Worm (Caenorhabditis elegans) whole organism, young adult: ENCODE measurements around the gene F54F12.1.

ENCODE experiments used
- B0261.1 ChIP-seq: sonication (generic microtip); optimal IDR thresholded peaks from 2 replicates; lab custom pipeline; 2016; ENCODE audit warnings: mild to moderate bottlenecking, missing genetic modification characterization, moderate library complexity, missing compliant biosample characterization
- B0336.3 ChIP-seq: fragments of 200-800 bp; sonication (Bioruptor generic); IDR thresholded peaks from 2 replicates; pipeline ENCODE4 v1.3.6; 2022; ENCODE audit warnings: missing genetic modification characterization, missing compliant biosample characterization
- C06A6.2 ChIP-seq: fragments of 200-800 bp; sonication (Bioruptor generic); conservative IDR thresholded peaks from 2 replicates; pipeline ENCODE4 v1.3.6; 2022; ENCODE audit warnings: missing genetic modification characterization, missing compliant biosample characterization
- F23B12.7 ChIP-seq: sonication (generic microtip); optimal IDR thresholded peaks from 2 replicates; lab custom pipeline; 2017; ENCODE audit warnings: missing genetic modification characterization, mild to moderate bottlenecking, missing compliant biosample characterization, antibody characterized with exemption, moderate library complexity; ENCODE audit not compliant: insufficient read depth
- F33H1.4 ChIP-seq: fragments of 200-800 bp; sonication (Bioruptor generic); IDR thresholded peaks from 2 replicates; pipeline ENCODE4 v1.3.6; 2022; ENCODE audit warnings: missing genetic modification reagents, missing genetic modification characterization, missing compliant biosample characterization
- T07F8.4 ChIP-seq: sonication (generic microtip); optimal IDR thresholded peaks from 2 replicates; lab custom pipeline; 2016; ENCODE audit warnings: mild to moderate bottlenecking, missing genetic modification characterization, moderate library complexity, missing compliant biosample characterization
- Y56A3A.18 ChIP-seq: fragments of 200-800 bp; sonication (Bioruptor generic); IDR thresholded peaks from 2 replicates; pipeline ENCODE4 v1.3.6; 2022; ENCODE audit warnings: missing genetic modification reagents, missing genetic modification characterization, missing compliant biosample characterization
- Y67H2A.10 ChIP-seq: fragments of 200-800 bp; sonication (Bioruptor generic); conservative IDR thresholded peaks from 2 replicates; pipeline ENCODE4 v1.3.6; 2022; ENCODE audit warnings: missing genetic modification reagents, missing genetic modification characterization, missing compliant biosample characterization
- ZK185.1 ChIP-seq: sonication (generic microtip); optimal IDR thresholded peaks from 2 replicates; lab custom pipeline; 2016; ENCODE audit warnings: mild to moderate bottlenecking, missing genetic modification characterization, missing compliant biosample characterization; ENCODE audit not compliant: poor library complexity, severe bottlenecking
- akir-1 ChIP-seq: fragments of 200-800 bp; sonication (Bioruptor generic); optimal IDR thresholded peaks from 2 replicates; lab custom pipeline; 2018; ENCODE audit warnings: mild to moderate bottlenecking, missing genetic modification characterization, moderate library complexity, missing compliant biosample characterization
- atf-7 ChIP-seq: sonication (generic microtip); optimal IDR thresholded peaks from 2 replicates; lab custom pipeline; 2017; ENCODE audit warnings: mild to moderate bottlenecking, missing genetic modification characterization, missing compliant biosample characterization
- attf-5 ChIP-seq: fragments of 200-800 bp; sonication (Bioruptor generic); optimal IDR thresholded peaks from 2 replicates; lab custom pipeline; 2018; ENCODE audit warnings: mild to moderate bottlenecking, missing genetic modification characterization, missing compliant biosample characterization
- bed-2 ChIP-seq: fragments of 200-800 bp; sonication (Bioruptor generic); IDR thresholded peaks from 2 replicates; pipeline ENCODE4 v1.3.6; 2022; ENCODE audit warnings: missing genetic modification reagents, missing genetic modification characterization, missing compliant biosample characterization
- ccch-3 ChIP-seq: fragments of 200-800 bp; sonication (Bioruptor generic); optimal IDR thresholded peaks from 2 replicates; lab custom pipeline; 2018; ENCODE audit warnings: mild to moderate bottlenecking, missing genetic modification characterization, missing compliant biosample characterization
- die-1 ChIP-seq: sonication (generic microtip); optimal IDR thresholded peaks from 2 replicates; lab custom pipeline; 2016; ENCODE audit warnings: missing genotype, mild to moderate bottlenecking, missing genetic modification characterization, missing compliant biosample characterization
- egl-44 ChIP-seq: fragments of 200-800 bp; sonication (Bioruptor generic); IDR thresholded peaks from 2 replicates; pipeline ENCODE4 v1.3.6; 2022; ENCODE audit warnings: missing genetic modification reagents, missing genetic modification characterization, missing compliant biosample characterization
- egrh-3 ChIP-seq: fragments of 200-800 bp; sonication (Bioruptor generic); IDR thresholded peaks from 2 replicates; pipeline ENCODE4 v1.3.6; 2022; ENCODE audit warnings: missing genetic modification reagents, missing genetic modification characterization, missing compliant biosample characterization
- ekl-4 ChIP-seq: fragments of 200-800 bp; sonication (Bioruptor generic); IDR thresholded peaks from 2 replicates; pipeline ENCODE4 v1.3.6; 2022; ENCODE audit warnings: missing genetic modification reagents, missing genetic modification characterization, missing compliant biosample characterization
- gei-17 ChIP-seq: fragments of 200-800 bp; sonication (Bioruptor generic); optimal IDR thresholded peaks from 2 replicates; lab custom pipeline; 2018; ENCODE audit warnings: mild to moderate bottlenecking, missing genetic modification characterization, missing compliant biosample characterization
- hrde-1 ChIP-seq: sonication (generic microtip); optimal IDR thresholded peaks from 2 replicates; lab custom pipeline; 2016; ENCODE audit warnings: missing genetic modification characterization, mild to moderate bottlenecking, missing compliant biosample characterization, moderate library complexity, missing genotype, missing genetic modification reagents, borderline replicate concordance
- hsf-1 ChIP-seq: fragments of 200-800 bp; sonication (Bioruptor generic); IDR thresholded peaks from 2 replicates; pipeline ENCODE4 v1.3.6; 2022; ENCODE audit warnings: missing genetic modification reagents, missing genetic modification characterization, missing compliant biosample characterization
- let-607 ChIP-seq, 2 experiments: fragments of 200-800 bp in 1 of 2; sonication (Bioruptor generic) in 1 of 2; sonication (generic microtip) in 1 of 2; optimal IDR thresholded peaks; 2 replicates each; lab custom pipeline; 2016 to 2018; ENCODE audit warnings: mild to moderate bottlenecking in 2 of 2, missing compliant biosample characterization in 2 of 2, missing genetic modification characterization in 2 of 2, moderate library complexity in 2 of 2, missing genotype in 1 of 2
- lin-26 ChIP-seq: fragments of 200-800 bp; sonication (Bioruptor generic); IDR thresholded peaks from 2 replicates; pipeline ENCODE4 v1.3.6; 2022; ENCODE audit warnings: missing genetic modification reagents, missing genetic modification characterization, missing compliant biosample characterization
- lin-35 ChIP-seq, 3 experiments: fragments of 150-350 bp in 2 of 3; sonication (generic microtip) in 1 of 3; optimal IDR thresholded peaks; 2 replicates each; lab custom pipeline; 2014 to 2018; ENCODE audit warnings: missing biosample characterization in 3 of 3, missing genetic modification characterization in 3 of 3, missing genetic modification reagents in 3 of 3
- lin-54 ChIP-seq: fragments of 200-800 bp; sonication (Bioruptor generic); optimal IDR thresholded peaks from 2 replicates; lab custom pipeline; 2018; ENCODE audit warnings: mild to moderate bottlenecking, missing genetic modification characterization, missing compliant biosample characterization
- lir-1 ChIP-seq: fragments of 200-800 bp; sonication (Bioruptor generic); conservative IDR thresholded peaks from 2 replicates; pipeline ENCODE4 v1.3.6; 2022; ENCODE audit warnings: missing genetic modification reagents, missing genetic modification characterization, missing compliant biosample characterization
- madf-10 ChIP-seq: sonication (generic microtip); optimal IDR thresholded peaks from 2 replicates; lab custom pipeline; 2016; ENCODE audit warnings: mild to moderate bottlenecking, missing genetic modification characterization, missing compliant biosample characterization
- mcd-1 ChIP-seq: fragments of 200-800 bp; sonication (Bioruptor generic); IDR thresholded peaks from 2 replicates; pipeline ENCODE4 v1.3.6; 2022; ENCODE audit warnings: missing genetic modification reagents, missing genetic modification characterization, missing compliant biosample characterization
- nfya-2 ChIP-seq: fragments of 200-800 bp; sonication (Bioruptor generic); IDR thresholded peaks from 2 replicates; pipeline ENCODE4 v1.3.6; 2022; ENCODE audit warnings: missing genetic modification reagents, missing genetic modification characterization, missing compliant biosample characterization
- nhr-27 ChIP-seq: fragments of 200-800 bp; sonication (Bioruptor generic); optimal IDR thresholded peaks from 2 replicates; lab custom pipeline; 2018; ENCODE audit warnings: mild to moderate bottlenecking, missing genetic modification characterization, moderate library complexity, missing compliant biosample characterization
- nhr-80 ChIP-seq: sonication (generic microtip); optimal IDR thresholded peaks from 2 replicates; lab custom pipeline; 2016; ENCODE audit warnings: missing genetic modification characterization, missing compliant biosample characterization
- pbrm-1 ChIP-seq: fragments of 200-800 bp; sonication (Bioruptor generic); IDR thresholded peaks from 2 replicates; pipeline ENCODE4 v1.3.6; 2022; ENCODE audit warnings: missing genetic modification reagents, missing genetic modification characterization, missing compliant biosample characterization
- snpc-1.3 ChIP-seq: sonication (generic microtip); optimal IDR thresholded peaks from 2 replicates; lab custom pipeline; 2017; ENCODE audit warnings: missing genetic modification characterization, mild to moderate bottlenecking, missing compliant biosample characterization, antibody characterized with exemption, moderate library complexity, missing genotype, missing genetic modification reagents; ENCODE audit not compliant: insufficient read depth
- snpc-4 ChIP-seq, 5 experiments: fragments of 150-350 bp in 1 of 5; sonication (generic microtip) in 4 of 5; optimal IDR thresholded peaks; 2 replicates each; lab custom pipeline; 2014 to 2018; ENCODE audit warnings: missing genetic modification characterization in 5 of 5, missing biosample characterization in 3 of 5, antibody characterized with exemption in 2 of 5, mild to moderate bottlenecking in 2 of 5, missing compliant biosample characterization in 2 of 5, missing genotype in 2 of 5, moderate library complexity in 2 of 5, missing genetic modification reagents in 1 of 5
- zfh-2 ChIP-seq: fragments of 200-800 bp; sonication (Bioruptor generic); conservative IDR thresholded peaks from 2 replicates; pipeline ENCODE4 v1.3.6; 2022; ENCODE audit warnings: missing genetic modification reagents, missing genetic modification characterization, missing compliant biosample characterization
- ztf-18 ChIP-seq: sonication (generic microtip); optimal IDR thresholded peaks from 2 replicates; lab custom pipeline; 2016; ENCODE audit warnings: missing genotype, mild to moderate bottlenecking, missing genetic modification characterization, missing compliant biosample characterization
- ztf-26 ChIP-seq: sonication (generic microtip); optimal IDR thresholded peaks from 2 replicates; lab custom pipeline; 2017; ENCODE audit warnings: missing genetic modification characterization, missing compliant biosample characterization

Gene F54F12.1

DNA sequence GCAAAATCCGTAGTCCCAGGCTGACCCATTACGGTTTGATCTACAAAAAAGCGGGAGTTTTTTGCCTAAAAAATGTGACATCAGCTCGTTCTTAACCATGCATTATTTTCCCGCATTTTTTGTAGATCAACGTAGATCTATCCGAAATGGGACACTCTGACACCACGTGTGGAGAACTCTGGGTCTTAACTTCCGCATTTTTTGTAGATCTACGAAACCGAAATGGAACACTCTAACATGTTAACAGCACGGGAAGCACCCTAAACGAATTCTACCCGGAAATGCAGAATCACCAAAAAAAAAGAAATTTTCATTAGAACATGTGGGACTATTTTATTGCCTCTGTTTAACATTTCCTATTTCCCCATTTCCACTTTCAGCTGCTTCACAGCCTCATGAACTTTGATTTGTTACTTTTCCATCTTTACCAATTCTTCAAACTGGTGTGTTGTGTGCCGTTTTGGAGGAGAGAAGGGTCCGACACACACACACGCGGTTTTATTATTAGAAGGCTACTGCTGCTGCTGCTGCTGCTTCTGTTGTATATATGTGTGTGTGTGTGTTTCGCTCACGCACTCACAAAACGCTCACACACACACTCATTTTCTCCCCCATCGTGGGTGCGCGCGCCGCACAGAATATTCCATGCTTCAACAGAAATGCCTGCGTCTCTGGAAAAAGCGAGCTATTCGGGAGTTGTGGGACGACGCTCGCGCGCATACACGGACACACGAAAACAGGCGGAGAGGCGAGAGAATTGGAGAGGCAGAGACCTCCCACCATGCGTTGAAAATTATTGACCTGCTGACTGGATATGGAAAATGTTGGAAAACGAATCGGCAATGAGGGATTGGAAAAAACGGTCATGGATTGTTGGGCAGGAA, 12.9 kb upstream of the F54F12.1 start (continued):
- peak; percentile 81 for TF ChIP-seq nhr-80 (tag; lab: Kevin White, UChicago)
- TF ChIP-seq lir-1 (GFP tag; lab: Robert Waterston, UW): peak; percentile 99
- TF ChIP-seq Y56A3A.18 (GFP tag; lab: Robert Waterston, UW): 0 out of 2 replicates have a peak, but pooled peaks have one; percentile 41
- TF ChIP-seq lin-54 (GFP tag; lab: Kevin White, UChicago): peak; percentile 42
- TF ChIP-seq ekl-4 (GFP tag; lab: Robert Waterston, UW): peak; percentile 53
- no peak for TF ChIP-seq atf-7
- TF ChIP-seq akir-1: peak; percentile 67
- peak; percentile 59 for TF ChIP-seq nhr-27 (tag; lab: Kevin White, UChicago)
- peak; percentile 58 for TF ChIP-seq mcd-1 (GFP tag; lab: Robert Waterston, UW)
- TF ChIP-seq T07F8.4: peak; percentile 28
- TF ChIP-seq snpc-4 (GFP tag; optimal IDR thresholded peaks at IDR 0.05; lab: Kevin White, UChicago): no peak
- peak in 3 of 4 experiments; percentile 41 to 60 (median 52) for TF ChIP-seq snpc-4 (tag; optimal IDR thresholded peaks at IDR 0.05; lab: Kevin White, UChicago)
- peak; percentile 55 for TF ChIP-seq egrh-3 (GFP tag; lab: Robert Waterston, UW)
- peak; percentile 36 for TF ChIP-seq ZK185.1 (tag; lab: Kevin White, UChicago)
- peak; percentile 24 for TF ChIP-seq ztf-18 (tag; lab: Kevin White, UChicago)
- no peak for TF ChIP-seq ccch-3 (GFP tag; lab: Kevin White, UChicago)
- TF ChIP-seq Y67H2A.10 (GFP tag; lab: Robert Waterston, UW): no peak
- peak; percentile 81 for TF ChIP-seq madf-10 (tag; lab: Kevin White, UChicago)
- TF ChIP-seq B0336.3 (GFP tag; lab: Robert Waterston, UW): peak; percentile 82
- TF ChIP-seq ztf-26 (tag; lab: Kevin White, UChicago): peak; percentile 29
- TF ChIP-seq hrde-1 (tag; lab: Kevin White, UChicago): no peak
- TF ChIP-seq zfh-2 (GFP tag; lab: Robert Waterston, UW): peak; percentile 95
- no peak for TF ChIP-seq F33H1.4 (GFP tag; lab: Robert Waterston, UW)
- TF ChIP-seq gei-17: peak; percentile 27
- TF ChIP-seq F23B12.7 (tag; lab: Kevin White, UChicago): peak; percentile 36
- peak; percentile 62 for TF ChIP-seq pbrm-1 (GFP tag; lab: Robert Waterston, UW)
- TF ChIP-seq C06A6.2 (GFP tag; lab: Robert Waterston, UW): peak; percentile 68
- peak; percentile 55; the same call in 1 of the 2 replicates for TF ChIP-seq lin-26 (GFP tag; lab: Robert Waterston, UW)
- no peak for TF ChIP-seq B0261.1 (tag; lab: Kevin White, UChicago)
- TF ChIP-seq die-1 (tag; lab: Kevin White, UChicago): no peak
- TF ChIP-seq lin-35 (GFP tag; optimal IDR thresholded peaks at IDR 0.05; lab: Kevin White, UChicago): peak in 1 of 3 experiments; percentile 61
- TF ChIP-seq bed-2 (GFP tag; lab: Robert Waterston, UW): peak; percentile 12; the same call in 1 of the 2 replicates
- peak; percentile 37; the same call in 1 of the 2 replicates for TF ChIP-seq hsf-1 (GFP tag; lab: Robert Waterston, UW)
- TF ChIP-seq attf-5 (GFP tag; lab: Kevin White, UChicago): peak; percentile 82
- TF ChIP-seq egl-44 (GFP tag; lab: Robert Waterston, UW): no peak
- no peak for TF ChIP-seq nfya-2
- peak; percentile 39 to 47 for TF ChIP-seq let-607 (tag; optimal IDR thresholded peaks at IDR 0.05; lab: Kevin White, UChicago)
- TF ChIP-seq snpc-1.3 (tag; lab: Kevin White, UChicago): peak; percentile 3
